Fruit fly (Drosophila melanogaster) whole organism, prepupa: ENCODE measurements around the gene Tango6.

Experiments used
- CG11902 ChIP-seq: fragments of 200-800 bp; sonication (Bioruptor generic); optimal IDR thresholded peaks from 3 replicates; lab custom pipeline; 2016; ENCODE audit warnings: missing biosample characterization, missing genetic modification characterization
- CG3032 ChIP-seq: fragments of 200-800 bp; optimal IDR thresholded peaks from 2 replicates; lab custom pipeline; 2019; ENCODE audit warnings: missing biosample characterization, mild to moderate bottlenecking, missing genetic modification characterization, moderate library complexity
- CG8632 ChIP-seq: fragments of 200-800 bp; sonication (Bioruptor generic); optimal IDR thresholded peaks from 3 replicates; lab custom pipeline; 2016; ENCODE audit warnings: missing biosample characterization, missing genetic modification characterization
- Eip93F ChIP-seq: fragments of 200-800 bp; sonication (Bioruptor generic); optimal IDR thresholded peaks from 2 replicates; lab custom pipeline; 2016; ENCODE audit warnings: missing biosample characterization, mild to moderate bottlenecking, missing genetic modification characterization
- Met ChIP-seq: fragments of 200-800 bp; sonication (Bioruptor generic); optimal IDR thresholded peaks from 3 replicates; lab custom pipeline; 2016; ENCODE audit warnings: missing biosample characterization, missing genetic modification characterization
- achi ChIP-seq: fragments of 200-800 bp; sonication (Bioruptor generic); optimal IDR thresholded peaks from 3 replicates; lab custom pipeline; 2016; ENCODE audit warnings: missing biosample characterization, missing genetic modification characterization
- eg ChIP-seq: fragments of 200-800 bp; sonication (Bioruptor generic); IDR thresholded peaks from 3 replicates; pipeline ENCODE4 v1.3.6; 2022; ENCODE audit warnings: missing biosample characterization, missing genetic modification characterization
- net ChIP-seq: fragments of 200-800 bp; sonication (Bioruptor generic); optimal IDR thresholded peaks from 3 replicates; lab custom pipeline; 2016; ENCODE audit warnings: missing biosample characterization, missing genetic modification characterization
- salr ChIP-seq, 2 experiments: fragments of 200-800 bp; sonication (Bioruptor generic); optimal IDR thresholded peaks; 3 replicates each; lab custom pipeline; 2016 to 2018; ENCODE audit warnings: missing biosample characterization in 2 of 2, missing genetic modification characterization in 2 of 2, mild to moderate bottlenecking in 1 of 2
- ss ChIP-seq, 2 experiments: fragments of 200-800 bp; sonication (Bioruptor generic); optimal IDR thresholded peaks; 2 replicates in 1 of 2; 3 replicates in 1 of 2; lab custom pipeline; 2017 to 2018; ENCODE audit warnings: mild to moderate bottlenecking in 2 of 2, missing biosample characterization in 2 of 2, missing genetic modification characterization in 2 of 2, moderate library complexity in 1 of 2
- svp ChIP-seq: fragments of 200-800 bp; sonication (Bioruptor generic); peaks from one replicate; lab custom pipeline; 2016; ENCODE audit warnings: missing biosample characterization, missing genetic modification characterization

DNA sequence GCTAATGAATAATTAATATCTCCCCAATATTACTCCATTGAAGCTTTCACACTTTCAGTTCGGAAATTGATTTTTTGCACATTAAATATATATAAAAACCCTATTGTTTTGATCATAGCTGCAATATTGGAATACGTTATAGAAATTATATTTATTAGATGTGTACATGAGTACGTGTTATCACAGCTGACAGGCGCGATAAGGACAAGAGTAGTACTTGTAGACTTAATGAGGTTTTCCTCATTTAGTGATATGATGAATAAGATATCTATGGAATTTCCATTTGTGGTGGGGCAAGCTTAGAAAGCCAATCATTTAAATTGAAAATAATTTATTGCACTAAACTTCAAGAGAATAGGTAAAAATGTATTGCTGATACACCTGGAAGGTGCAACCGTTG lies 33.6 kb downstream of the Tango6 start:
- TF ChIP-seq achi (GFP tag; lab: Kevin White, UChicago) (no peak), CG8632 (no peak), salr (GFP tag; optimal IDR thresholded peaks at IDR 0.05; lab: Kevin White, UChicago) (no peak), ss (GFP tag; optimal IDR thresholded peaks at IDR 0.05; lab: Kevin White, UChicago) (no peak), eg (GFP tag; lab: Robert Waterston, UW) (no peak), svp (GFP tag; lab: Kevin White, UChicago) (no peak), CG11902 (no peak), Met (no peak), CG3032 (no peak), Eip93F (no peak), net (GFP tag; lab: Kevin White, UChicago) (no peak)
